Fruit fly (Drosophila melanogaster): ENCODE data around the gene CG3213.

The CG3213 gene

dm6 chr2L:3475948-3476347 lies 43.5 kb downstream of the CG3213 start (continued):
- TF ChIP-seq Camta (GFP tag; optimal IDR thresholded peaks at IDR 0.05) = peak; percentile 20
- peak; percentile 30 for TF ChIP-seq CG6813 (GFP tag; optimal IDR thresholded peaks at IDR 0.05)
- TF ChIP-seq seq (GFP tag; IDR thresholded peaks at IDR 0.05) = peak; percentile 41
- peak; percentile 64 for TF ChIP-seq tap (tag; optimal IDR thresholded peaks at IDR 0.05)
- peak; percentile 34; the same call in 1 of the 2 replicates for TF ChIP-seq stc (GFP tag; IDR thresholded peaks at IDR 0.05)
- TF ChIP-seq CG7271 (tag; optimal IDR thresholded peaks at IDR 0.05) = no peak
- peak; percentile 26 for TF ChIP-seq CG15011 (GFP tag; optimal IDR thresholded peaks at IDR 0.05)
- TF ChIP-seq hth (optimal IDR thresholded peaks at IDR 0.05) = no peak
- no peak for TF ChIP-seq CG31365 (tag; optimal IDR thresholded peaks at IDR 0.05)
- TF ChIP-seq CG17186 (GFP tag; optimal IDR thresholded peaks at IDR 0.05) = no peak
- TF ChIP-seq Sox100B (GFP tag; optimal IDR thresholded peaks at IDR 0.05) = peak; percentile 77
- TF ChIP-seq tin (GFP tag; optimal IDR thresholded peaks at IDR 0.05) = peak; percentile 72
- no peak for TF ChIP-seq Neu2 (GFP tag; optimal IDR thresholded peaks at IDR 0.05; ENCODE audit: borderline replicate concordance)
- TF ChIP-seq CG8281 (tag; optimal IDR thresholded peaks at IDR 0.05) = no peak
- peak; percentile 58; the same call in 1 of the 2 replicates for TF ChIP-seq CG32532 (GFP tag; IDR thresholded peaks at IDR 0.05)
- TF ChIP-seq CG2875 (GFP tag; optimal IDR thresholded peaks at IDR 0.05) = no peak
- no peak for TF ChIP-seq ash1 (GFP tag; optimal IDR thresholded peaks at IDR 0.05)
- no peak for TF ChIP-seq insv (GFP tag; optimal IDR thresholded peaks at IDR 0.05)
- TF ChIP-seq psq (GFP tag; optimal IDR thresholded peaks at IDR 0.05) = no peak
- TF ChIP-seq CG8478 (optimal IDR thresholded peaks at IDR 0.05) = no peak
- TF ChIP-seq eyg (GFP tag; optimal IDR thresholded peaks at IDR 0.05) = peak; percentile 4
- TF ChIP-seq dan (GFP tag; IDR thresholded peaks at IDR 0.05) = no peak
- TF ChIP-seq bowl (GFP tag; IDR thresholded peaks at IDR 0.05) = no peak
- no peak for TF ChIP-seq CG5953 (GFP tag; IDR thresholded peaks at IDR 0.05)
- TF ChIP-seq CG12391 (tag; optimal IDR thresholded peaks at IDR 0.05) = peak; percentile 74
- no peak for TF ChIP-seq wdn (GFP tag; IDR thresholded peaks at IDR 0.05)
- TF ChIP-seq CG4707 (GFP tag; optimal IDR thresholded peaks at IDR 0.05) = no peak
- peak; percentile 52 for TF ChIP-seq Fer3 (tag; optimal IDR thresholded peaks at IDR 0.05)
- TF ChIP-seq gro (GFP tag; optimal IDR thresholded peaks at IDR 0.05) = no peak
- peak; percentile 3 for TF ChIP-seq CG6854 (GFP tag; optimal IDR thresholded peaks at IDR 0.05)

- peak; percentile 30 for TF ChIP-seq D19A (tag; optimal IDR thresholded peaks at IDR 0.05)
- no peak for TF ChIP-seq zen2 (GFP tag; IDR thresholded peaks at IDR 0.05; ENCODE audit: partially characterized antibody)
Observed at dm6 chr2L:3475168-3475567, 44.3 kb downstream of the CG3213 start.

dm6 chr2L:3472242-3472641 lies 47.2 kb downstream of the CG3213 start, which contains the start of gene Pgant4:
Gene Pgant4 (plus strand): TSS chr2L:3472603.
- TF ChIP-seq B-H1 (GFP tag; IDR thresholded peaks at IDR 0.05) = peak; percentile 41; the same call in 1 of the 3 replicates
- no peak for TF ChIP-seq bowl (GFP tag; IDR thresholded peaks at IDR 0.05)
- no peak for TF ChIP-seq zen2 (GFP tag; IDR thresholded peaks at IDR 0.05; ENCODE audit: partially characterized antibody)
- TF ChIP-seq sob (GFP tag; IDR thresholded peaks at IDR 0.05) = peak; percentile 78
- peak; percentile 22 for TF ChIP-seq chn (GFP tag; optimal IDR thresholded peaks at IDR 0.05)
- TF ChIP-seq slou (GFP tag; optimal IDR thresholded peaks at IDR 0.05) = peak; percentile 23
- TF ChIP-seq Pdp1 (GFP tag; optimal IDR thresholded peaks at IDR 0.05) = peak; percentile 10 to 58
- no peak for TF ChIP-seq MESR4 (GFP tag; optimal IDR thresholded peaks at IDR 0.05)
- no peak for TF ChIP-seq Trl (optimal IDR thresholded peaks at IDR 0.05)
- peak; percentile 32 for TF ChIP-seq Trl (GFP tag; optimal IDR thresholded peaks at IDR 0.05)
- peak; percentile 75 for TF ChIP-seq NfI (GFP tag; optimal IDR thresholded peaks at IDR 0.05)
- TF ChIP-seq CG18011 (GFP tag; optimal IDR thresholded peaks at IDR 0.05) = no peak
- no peak for TF ChIP-seq CG33557 (GFP tag; optimal IDR thresholded peaks at IDR 0.05)
- TF ChIP-seq Fer2 (tag; optimal IDR thresholded peaks at IDR 0.05) = no peak
- TF ChIP-seq mirr (GFP tag; optimal IDR thresholded peaks at IDR 0.05) = no peak
- peak; percentile 42; the same call in 1 of the 2 replicates for TF ChIP-seq ranshi (GFP tag; IDR thresholded peaks at IDR 0.05)
- TF ChIP-seq CG17568 (GFP tag; optimal IDR thresholded peaks at IDR 0.05) = no peak
- no peak for TF ChIP-seq D19A (tag; optimal IDR thresholded peaks at IDR 0.05)
- TF ChIP-seq HmgZ (tag; optimal IDR thresholded peaks at IDR 0.05) = peak; percentile 53
- TF ChIP-seq CG1792 (GFP tag; optimal IDR thresholded peaks at IDR 0.05) = no peak
- TF ChIP-seq CG7556 (GFP tag; optimal IDR thresholded peaks at IDR 0.05) = no peak
- no peak for TF ChIP-seq crol (GFP tag; IDR thresholded peaks at IDR 0.05)

All from whole organism, embryonic.